Fruit fly (Drosophila melanogaster): ENCODE data around the gene Prx6a.
A peak's percentile ranks its signal among the peaks of the same experiment; 100 is the strongest.

Prx6a gene

DNA sequence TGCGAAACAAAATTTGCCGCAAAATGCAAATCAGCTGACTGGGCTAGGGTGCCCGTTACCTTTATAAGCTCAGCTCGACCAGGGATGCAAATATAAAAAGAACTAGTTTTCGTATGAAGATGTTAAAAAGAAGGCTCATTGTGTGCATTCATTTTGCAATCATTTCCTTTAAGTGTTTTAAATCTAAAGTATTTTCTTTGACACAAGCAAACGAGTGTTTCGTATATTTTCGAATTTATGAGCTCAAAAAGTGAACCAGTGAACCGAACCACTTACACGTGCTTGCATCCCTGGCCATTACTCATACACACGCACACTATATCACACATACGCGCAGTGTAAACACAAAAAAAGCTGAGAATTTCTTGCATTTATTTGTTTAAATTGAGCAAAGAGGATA lies at the start of gene Prx6a, which contains the start of gene Sbat (continued):
- TF ChIP-seq CG12155 (GFP tag; optimal IDR thresholded peaks at IDR 0.05) (peak; percentile 64), CG5245 (GFP tag; optimal IDR thresholded peaks at IDR 0.05) (peak; percentile 0), CG11504 (tag; optimal IDR thresholded peaks at IDR 0.05) (peak; percentile 69), Mes4 (GFP tag; optimal IDR thresholded peaks at IDR 0.05) (peak; percentile 42), gfzf (GFP tag; optimal IDR thresholded peaks at IDR 0.05) (peak; percentile 11), CG1603 (tag; optimal IDR thresholded peaks at IDR 0.05) (peak; percentile 68), fd96Cb (tag; optimal IDR thresholded peaks at IDR 0.05) (peak; percentile 60), CG43689 (GFP tag; IDR thresholded peaks at IDR 0.05) (no peak), seq (GFP tag; IDR thresholded peaks at IDR 0.05) (no peak), Hmr (GFP tag; optimal IDR thresholded peaks at IDR 0.05) (peak; percentile 78), gcm (GFP tag; optimal IDR thresholded peaks at IDR 0.05) (peak; percentile 24), Dfd (GFP tag; optimal IDR thresholded peaks at IDR 0.05) (no peak), twi (tag; optimal IDR thresholded peaks at IDR 0.05) (peak; percentile 68), CG12071 (GFP tag; optimal IDR thresholded peaks at IDR 0.05) (peak; percentile 27), CG8765 (GFP tag; IDR thresholded peaks at IDR 0.05) (peak; percentile 60; the same call in 1 of the 2 replicates), CG5953 (GFP tag; IDR thresholded peaks at IDR 0.05) (no peak), disco-r (GFP tag; optimal IDR thresholded peaks at IDR 0.05) (peak; percentile 51), Rx (GFP tag; IDR thresholded peaks at IDR 0.05) (no peak), slou (GFP tag; optimal IDR thresholded peaks at IDR 0.05) (no peak), CG3281 (GFP tag; optimal IDR thresholded peaks at IDR 0.05) (peak; percentile 76), CG13123 (GFP tag; optimal IDR thresholded peaks at IDR 0.05) (peak; percentile 56), kni (GFP tag; optimal IDR thresholded peaks at IDR 0.05) (peak; percentile 25), yki (optimal IDR thresholded peaks at IDR 0.05) (peak; percentile 7), Lhr (GFP tag; optimal IDR thresholded peaks at IDR 0.05) (peak; percentile 55), tna (GFP tag; IDR thresholded peaks at IDR 0.05; ENCODE audit: partially characterized antibody) (no peak), CG7963 (GFP tag; IDR thresholded peaks at IDR 0.05; ENCODE audit: partially characterized antibody) (no peak), Hr51 (GFP tag; optimal IDR thresholded peaks at IDR 0.05) (peak; percentile 55 to 73), ind (GFP tag; optimal IDR thresholded peaks at IDR 0.05) (peak; percentile 79), CG8281 (tag; optimal IDR thresholded peaks at IDR 0.05) (peak; percentile 31), cas (GFP tag; IDR thresholded peaks at IDR 0.05) (0 out of 2 replicates have a peak, but pooled peaks have one; percentile 20), CG31224 (GFP tag; IDR thresholded peaks at IDR 0.05) (peak; percentile 44; the same call in 1 of the 2 replicates), Bteb2 (GFP tag; optimal IDR thresholded peaks at IDR 0.05) (peak; percentile 47), Ptx1 (GFP tag; IDR thresholded peaks at IDR 0.05) (peak; percentile 70), H15 (GFP tag; IDR thresholded peaks at IDR 0.05) (peak; percentile 11; the same call in 1 of the 3 replicates), CG10366 (GFP tag; IDR thresholded peaks at IDR 0.05) (peak; percentile 55; the same call in 1 of the 2 replicates), mirr (GFP tag; optimal IDR thresholded peaks at IDR 0.05) (peak; percentile 55), MESR4 (GFP tag; optimal IDR thresholded peaks at IDR 0.05) (peak; percentile 4), ase (GFP tag; IDR thresholded peaks at IDR 0.05) (peak; percentile 52; the same call in 1 of the 3 replicates), chif (GFP tag; optimal IDR thresholded peaks at IDR 0.05) (peak; percentile 35 to 60), lbe (GFP tag; optimal IDR thresholded peaks at IDR 0.05) (peak; percentile 48), CG9932 (GFP tag; IDR thresholded peaks at IDR 0.05) (peak; percentile 83), Mrtf (GFP tag; IDR thresholded peaks at IDR 0.05) (peak; percentile 36; the same call in 1 of the 3 replicates), insv (GFP tag; optimal IDR thresholded peaks at IDR 0.05) (peak in 1 of 2 experiments; percentile 49), CG2129 (GFP tag; IDR thresholded peaks at IDR 0.05; ENCODE audit: partially characterized antibody) (no peak), Fer1 (GFP tag; optimal IDR thresholded peaks at IDR 0.05) (peak; percentile 81), CG12219 (GFP tag; optimal IDR thresholded peaks at IDR 0.05) (peak; percentile 45), vfl (GFP tag; optimal IDR thresholded peaks at IDR 0.05) (peak; percentile 63), Gsc (GFP tag; IDR thresholded peaks at IDR 0.05) (no peak), cad (GFP tag; optimal IDR thresholded peaks at IDR 0.05) (no peak), bab2 (GFP tag; optimal IDR thresholded peaks at IDR 0.05) (peak; percentile 74), nmo (GFP tag; optimal IDR thresholded peaks at IDR 0.05) (peak; percentile 86)
